Fruit fly (Drosophila melanogaster) whole organism, prepupa: ENCODE measurements around the gene Rbp9.

Experiments used
- Blimp-1 ChIP-seq: fragments of 200-800 bp; sonication (Bioruptor generic); optimal IDR thresholded peaks from 3 replicates; lab custom pipeline; 2017; ENCODE audit warnings: missing biosample characterization, missing genetic modification characterization, mild to moderate bottlenecking, moderate library complexity, missing genetic modification reagents
- CG10631 ChIP-seq: fragments of 200-800 bp; sonication (Bioruptor generic); optimal IDR thresholded peaks from 2 replicates; lab custom pipeline; 2016; ENCODE audit warnings: missing biosample characterization, missing genetic modification characterization
- CG11294 ChIP-seq: fragments of 200-800 bp; sonication (Bioruptor generic); IDR thresholded peaks from 2 replicates; pipeline ENCODE4 v1.3.6; 2022; ENCODE audit warnings: missing biosample characterization, missing genetic modification characterization
- CG11902 ChIP-seq: fragments of 200-800 bp; sonication (Bioruptor generic); optimal IDR thresholded peaks from 3 replicates; lab custom pipeline; 2016; ENCODE audit warnings: missing biosample characterization, missing genetic modification characterization
- CG1621 ChIP-seq: fragments of 200-800 bp; sonication (Bioruptor generic); optimal IDR thresholded peaks from 3 replicates; lab custom pipeline; 2018; ENCODE audit warnings: missing biosample characterization, mild to moderate bottlenecking, missing genetic modification characterization
- CG32006 ChIP-seq: fragments of 200-800 bp; sonication (Bioruptor generic); optimal IDR thresholded peaks from 3 replicates; lab custom pipeline; 2017; ENCODE audit warnings: missing biosample characterization, mild to moderate bottlenecking, missing genetic modification characterization
- CG34406 ChIP-seq: fragments of 200-800 bp; sonication (Bioruptor generic); optimal IDR thresholded peaks from 3 replicates; lab custom pipeline; 2016; ENCODE audit warnings: missing biosample characterization, missing genetic modification characterization
- CG3919 ChIP-seq: fragments of 200-800 bp; sonication (Bioruptor generic); optimal IDR thresholded peaks from 3 replicates; lab custom pipeline; 2016; ENCODE audit warnings: missing biosample characterization, missing genetic modification characterization
- CG6163 ChIP-seq: fragments of 200-800 bp; sonication (Bioruptor generic); IDR thresholded peaks from 3 replicates; pipeline ENCODE4 v1.3.6; 2022; ENCODE audit warnings: missing biosample characterization, missing genetic modification characterization
- CG6792 ChIP-seq: fragments of 200-800 bp; sonication (Bioruptor generic); optimal IDR thresholded peaks from 3 replicates; lab custom pipeline; 2016; ENCODE audit warnings: missing biosample characterization, missing genetic modification characterization
- CG6808 ChIP-seq: fragments of 200-800 bp; sonication (Bioruptor generic); optimal IDR thresholded peaks from 3 replicates; lab custom pipeline; 2017; ENCODE audit warnings: missing biosample characterization, missing genetic modification characterization, mild to moderate bottlenecking, moderate library complexity, missing genetic modification reagents
- CG6854 ChIP-seq: fragments of 200-800 bp; sonication (Bioruptor generic); optimal IDR thresholded peaks from 2 replicates; lab custom pipeline; 2017; ENCODE audit warnings: missing biosample characterization, mild to moderate bottlenecking, missing genetic modification characterization
- CG7368 ChIP-seq: fragments of 200-800 bp; sonication (Bioruptor generic); optimal IDR thresholded peaks from 3 replicates; lab custom pipeline; 2016; ENCODE audit warnings: missing biosample characterization, missing genetic modification characterization
- CG8119 ChIP-seq: fragments of 200-800 bp; sonication (Bioruptor generic); IDR thresholded peaks from 3 replicates; pipeline ENCODE4 v1.3.6; 2022; ENCODE audit warnings: missing biosample characterization, missing genetic modification characterization
- CG8319 ChIP-seq: fragments of 200-800 bp; sonication (Bioruptor generic); optimal IDR thresholded peaks from 3 replicates; lab custom pipeline; 2016; ENCODE audit warnings: missing biosample characterization, missing genetic modification characterization
- CG9139 ChIP-seq: fragments of 200-800 bp; sonication (Bioruptor generic); optimal IDR thresholded peaks from 3 replicates; lab custom pipeline; 2017; ENCODE audit warnings: missing biosample characterization, mild to moderate bottlenecking, missing genetic modification characterization
- Eip75B ChIP-seq: fragments of 200-800 bp; sonication (Bioruptor generic); optimal IDR thresholded peaks from 3 replicates; lab custom pipeline; 2016; ENCODE audit warnings: missing biosample characterization, missing genetic modification characterization
- Eip78C ChIP-seq: fragments of 200-800 bp; sonication (Bioruptor generic); peaks from one replicate; lab custom pipeline; 2016; ENCODE audit warnings: missing biosample characterization, missing genetic modification characterization
- Ets96B ChIP-seq: fragments of 200-800 bp; optimal IDR thresholded peaks from 2 replicates; lab custom pipeline; 2019; ENCODE audit warnings: missing biosample characterization, mild to moderate bottlenecking, missing genetic modification characterization, moderate library complexity
- Gug ChIP-seq: fragments of 200-800 bp; sonication (Bioruptor generic); IDR thresholded peaks from 2 replicates; pipeline ENCODE4 v1.3.6; 2022; ENCODE audit warnings: missing biosample characterization, missing genetic modification characterization
- Hr39 ChIP-seq: fragments of 200-800 bp; sonication (Bioruptor generic); optimal IDR thresholded peaks from 2 replicates; lab custom pipeline; 2016; ENCODE audit warnings: missing biosample characterization, missing genetic modification characterization
- Lpt ChIP-seq: fragments of 200-800 bp; sonication (Bioruptor generic); optimal IDR thresholded peaks from 3 replicates; lab custom pipeline; 2016; ENCODE audit warnings: missing biosample characterization, missing genetic modification characterization
- OdsH ChIP-seq: fragments of 200-800 bp; sonication (Bioruptor generic); optimal IDR thresholded peaks from 3 replicates; lab custom pipeline; 2016; ENCODE audit warnings: missing biosample characterization, missing genetic modification characterization
- Smox ChIP-seq: fragments of 200-800 bp; sonication (Bioruptor generic); optimal IDR thresholded peaks from 3 replicates; lab custom pipeline; 2016; ENCODE audit warnings: missing biosample characterization, missing genetic modification characterization
- Sox102F ChIP-seq: fragments of 200-800 bp; sonication (Bioruptor generic); optimal IDR thresholded peaks from 2 replicates; lab custom pipeline; 2016; ENCODE audit warnings: missing biosample characterization, mild to moderate bottlenecking, missing genetic modification characterization
- Sox14 ChIP-seq: fragments of 200-800 bp; sonication (Bioruptor generic); optimal IDR thresholded peaks from 3 replicates; lab custom pipeline; 2016; ENCODE audit warnings: missing biosample characterization, missing genetic modification characterization
- Sox15 ChIP-seq: fragments of 200-800 bp; sonication (Bioruptor generic); optimal IDR thresholded peaks from 3 replicates; lab custom pipeline; 2016; ENCODE audit warnings: missing biosample characterization, missing genetic modification characterization
- achi ChIP-seq: fragments of 200-800 bp; sonication (Bioruptor generic); optimal IDR thresholded peaks from 3 replicates; lab custom pipeline; 2016; ENCODE audit warnings: missing biosample characterization, missing genetic modification characterization
- acj6 ChIP-seq: fragments of 200-800 bp; sonication (Bioruptor generic); optimal IDR thresholded peaks from 3 replicates; lab custom pipeline; 2016; ENCODE audit warnings: missing biosample characterization, missing genetic modification characterization
- dac ChIP-seq: fragments of 200-800 bp; sonication (Bioruptor generic); optimal IDR thresholded peaks from 2 replicates; lab custom pipeline; 2017; ENCODE audit warnings: missing biosample characterization, mild to moderate bottlenecking, missing genetic modification characterization
- dsx ChIP-seq: fragments of 200-800 bp; optimal IDR thresholded peaks from 3 replicates; lab custom pipeline; 2019; ENCODE audit warnings: missing biosample characterization, mild to moderate bottlenecking, missing genetic modification characterization, moderate library complexity; ENCODE audit not compliant: poor library complexity, severe bottlenecking
- fd59A ChIP-seq: fragments of 200-800 bp; sonication (Bioruptor generic); optimal IDR thresholded peaks from 2 replicates; lab custom pipeline; 2017; ENCODE audit warnings: missing biosample characterization, mild to moderate bottlenecking, missing genetic modification characterization, missing genetic modification reagents
- fd85E ChIP-seq: fragments of 200-800 bp; sonication (Bioruptor generic); optimal IDR thresholded peaks from 3 replicates; lab custom pipeline; 2016; ENCODE audit warnings: missing biosample characterization, missing genetic modification characterization
- lz ChIP-seq: fragments of 200-800 bp; sonication (Bioruptor generic); optimal IDR thresholded peaks from 3 replicates; lab custom pipeline; 2016; ENCODE audit warnings: missing biosample characterization, missing genetic modification characterization
- net ChIP-seq: fragments of 200-800 bp; sonication (Bioruptor generic); optimal IDR thresholded peaks from 3 replicates; lab custom pipeline; 2016; ENCODE audit warnings: missing biosample characterization, missing genetic modification characterization
- pdm3 ChIP-seq: fragments of 200-800 bp; sonication (Bioruptor generic); optimal IDR thresholded peaks from 3 replicates; lab custom pipeline; 2016; ENCODE audit warnings: missing biosample characterization, missing genetic modification characterization
- spab ChIP-seq: fragments of 200-800 bp; sonication (Bioruptor generic); optimal IDR thresholded peaks from 2 replicates; lab custom pipeline; 2017; ENCODE audit warnings: missing biosample characterization, mild to moderate bottlenecking, missing genetic modification characterization, missing genetic modification reagents
- ss ChIP-seq, 2 experiments: fragments of 200-800 bp; sonication (Bioruptor generic); optimal IDR thresholded peaks; 2 replicates in 1 of 2; 3 replicates in 1 of 2; lab custom pipeline; 2017 to 2018; ENCODE audit warnings: mild to moderate bottlenecking in 2 of 2, missing biosample characterization in 2 of 2, missing genetic modification characterization in 2 of 2, moderate library complexity in 1 of 2
- topi ChIP-seq: fragments of 200-800 bp; sonication (Bioruptor generic); optimal IDR thresholded peaks from 3 replicates; lab custom pipeline; 2016; ENCODE audit warnings: missing biosample characterization, missing genetic modification characterization

The Rbp9 gene

dm6 chr2L:2924266-2924801 lies 30.2 kb upstream of the Rbp9 start (continued):
- TF ChIP-seq CG32006 (GFP tag; lab: Kevin White, UChicago) (peak; percentile 80), Sox14 (GFP tag; lab: Kevin White, UChicago) (peak; percentile 78), ss (GFP tag; optimal IDR thresholded peaks at IDR 0.05; lab: Kevin White, UChicago) (peak; percentile 98 to 99), CG34406 (GFP tag; lab: Kevin White, UChicago) (peak; percentile 82), CG6808 (peak; percentile 98), CG6163 (GFP tag; lab: Robert Waterston, UW) (peak; percentile 99), Hr39 (GFP tag; lab: Kevin White, UChicago) (no peak), Blimp-1 (GFP tag; lab: Kevin White, UChicago) (peak; percentile 10), Sox15 (GFP tag; lab: Kevin White, UChicago) (no peak), lz (GFP tag; lab: Kevin White, UChicago) (peak; percentile 26), fd85E (GFP tag; lab: Kevin White, UChicago) (peak; percentile 38), Sox102F (GFP tag; lab: Kevin White, UChicago) (peak; percentile 83), Lpt (peak; percentile 93), CG7368 (GFP tag; lab: Kevin White, UChicago) (peak; percentile 75), dac (GFP tag; lab: Kevin White, UChicago) (peak; percentile 66), Eip75B (peak; percentile 84), CG8319 (peak; percentile 64), net (GFP tag; lab: Kevin White, UChicago) (peak; percentile 94), acj6 (GFP tag; lab: Kevin White, UChicago) (peak; percentile 63), Eip78C (GFP tag; lab: Kevin White, UChicago) (peak; percentile 91), Smox (peak; percentile 50), spab (GFP tag; lab: Kevin White, UChicago) (peak; percentile 97), Gug (GFP tag; lab: Robert Waterston, UW) (peak; percentile 85), fd59A (peak; percentile 72), CG1621 (peak; percentile 92), CG9139 (GFP tag; lab: Kevin White, UChicago) (peak; percentile 99), Ets96B (peak; percentile 88), CG11902 (GFP tag; lab: Kevin White, UChicago) (no peak), achi (GFP tag; lab: Kevin White, UChicago) (peak; percentile 84), CG10631 (GFP tag; lab: Kevin White, UChicago) (peak; percentile 67), topi (peak; percentile 69), CG6792 (GFP tag; lab: Kevin White, UChicago) (peak; percentile 62), pdm3 (GFP tag; lab: Kevin White, UChicago) (peak; percentile 80), OdsH (GFP tag; lab: Kevin White, UChicago) (peak; percentile 78), CG11294 (GFP tag; lab: Robert Waterston, UW) (peak; percentile 62; the same call in 1 of the 2 replicates), CG8119 (GFP tag; lab: Robert Waterston, UW) (peak; percentile 99), CG3919 (GFP tag; lab: Kevin White, UChicago) (peak; percentile 72), CG6854 (GFP tag; lab: Kevin White, UChicago) (peak; percentile 93), dsx (GFP tag; lab: Kevin White, UChicago) (peak; percentile 88)
- TF ChIP-seq, all 60 proteins: peak for 54

DNA sequence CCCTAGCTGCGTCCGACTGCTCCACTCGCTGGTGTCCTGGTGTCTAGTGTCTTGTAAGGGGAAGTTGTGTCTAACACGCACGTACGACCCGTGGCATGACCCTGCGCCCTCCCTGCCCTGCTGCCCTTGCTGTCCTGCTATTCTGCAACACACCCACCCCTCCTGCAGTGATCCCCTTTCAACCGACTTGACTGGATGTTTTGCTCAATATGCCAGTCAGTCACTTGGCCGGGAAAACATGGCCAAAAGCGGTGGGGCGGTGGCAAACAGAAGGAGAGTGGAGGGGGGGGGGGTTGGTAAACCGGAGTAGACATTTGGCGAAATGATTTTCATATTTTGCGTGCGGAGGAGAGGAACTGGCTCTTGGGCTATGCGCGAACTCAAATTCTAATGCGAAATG lies 23.9 kb upstream of the Rbp9 start:
- TF ChIP-seq OdsH (GFP tag; lab: Kevin White, UChicago), result no peak
- no peak for TF ChIP-seq CG8319
- TF ChIP-seq CG32006 (GFP tag; lab: Kevin White, UChicago), result no peak
- TF ChIP-seq Ets96B, result no peak
- no peak for TF ChIP-seq CG7368 (GFP tag; lab: Kevin White, UChicago)
